Worm (Caenorhabditis elegans) whole organism, mixed stage, embryonic: Measurements from ENCODE around the gene otpl-4.

ENCODE experiments used
- M03D4.4 ChIP-seq: sonication (generic microtip); optimal IDR thresholded peaks from 2 replicates; lab custom pipeline; 2017; ENCODE audit warnings: mild to moderate bottlenecking, missing genetic modification characterization, missing compliant biosample characterization
- bed-3 ChIP-seq: fragments of 200-800 bp; sonication (Bioruptor generic); optimal IDR thresholded peaks from 3 replicates; lab custom pipeline; 2018; ENCODE audit warnings: mild to moderate bottlenecking, missing genetic modification characterization, moderate library complexity, missing compliant biosample characterization
- blmp-1 ChIP-seq: fragments of 150-350 bp; optimal IDR thresholded peaks from 2 replicates; lab custom pipeline; 2014; ENCODE audit warnings: missing biosample characterization, missing genetic modification characterization
- ceh-39 ChIP-seq: fragments of 150-350 bp; optimal IDR thresholded peaks from 2 replicates; lab custom pipeline; 2014; ENCODE audit warnings: missing biosample characterization, missing genetic modification characterization
- ceh-43 ChIP-seq: fragments of 200-800 bp; sonication (Bioruptor generic); optimal IDR thresholded peaks from 2 replicates; lab custom pipeline; 2018; ENCODE audit warnings: mild to moderate bottlenecking, missing genetic modification characterization, moderate library complexity, missing compliant biosample characterization
- ceh-83 ChIP-seq: fragments of 200-800 bp; sonication (Bioruptor generic); optimal IDR thresholded peaks from 2 replicates; lab custom pipeline; 2018; ENCODE audit warnings: mild to moderate bottlenecking, missing genetic modification characterization, missing compliant biosample characterization
- ces-1 ChIP-seq: fragments of 150-350 bp; optimal IDR thresholded peaks from 2 replicates; lab custom pipeline; 2014; ENCODE audit warnings: missing biosample characterization, missing genetic modification reagents, missing genetic modification characterization
- cnd-1 ChIP-seq: fragments of 200-800 bp; sonication (Bioruptor generic); optimal IDR thresholded peaks from 2 replicates; lab custom pipeline; 2018; ENCODE audit warnings: mild to moderate bottlenecking, missing genetic modification characterization, missing compliant biosample characterization
- drap-1 ChIP-seq: fragments of 200-800 bp; sonication (Bioruptor generic); optimal IDR thresholded peaks from 3 replicates; lab custom pipeline; 2018; ENCODE audit warnings: mild to moderate bottlenecking, missing genetic modification characterization, missing compliant biosample characterization
- elt-1 ChIP-seq: sonication (generic microtip); optimal IDR thresholded peaks from 2 replicates; lab custom pipeline; 2017; ENCODE audit warnings: missing genetic modification characterization, mild to moderate bottlenecking, missing compliant biosample characterization, antibody characterized with exemption, moderate library complexity, borderline replicate concordance; ENCODE audit not compliant: insufficient read depth
- elt-3 ChIP-seq: fragments of 150-350 bp; optimal IDR thresholded peaks from 2 replicates; lab custom pipeline; 2014; ENCODE audit warnings: missing biosample characterization, missing genetic modification characterization
- flh-1 ChIP-seq: fragments of 200-800 bp; sonication (Bioruptor generic); optimal IDR thresholded peaks from 2 replicates; lab custom pipeline; 2018; ENCODE audit warnings: mild to moderate bottlenecking, missing genetic modification characterization, moderate library complexity, missing compliant biosample characterization
- ham-2 ChIP-seq: fragments of 200-800 bp; sonication (Bioruptor generic); optimal IDR thresholded peaks from 2 replicates; lab custom pipeline; 2018; ENCODE audit warnings: mild to moderate bottlenecking, missing genetic modification characterization, missing compliant biosample characterization
- hlh-1 ChIP-seq: fragments of 150-350 bp; optimal IDR thresholded peaks from 2 replicates; lab custom pipeline; 2014; ENCODE audit warnings: missing biosample characterization, missing genetic modification reagents, missing genetic modification characterization
- lin-13 ChIP-seq: fragments of 150-350 bp; optimal IDR thresholded peaks from 2 replicates; lab custom pipeline; 2014; ENCODE audit warnings: missing biosample characterization, missing genetic modification characterization
- lsy-2 ChIP-seq: fragments of 150-350 bp; optimal IDR thresholded peaks from 2 replicates; lab custom pipeline; 2014; ENCODE audit warnings: missing biosample characterization, missing genetic modification characterization
- mab-5 ChIP-seq: fragments of 150-350 bp; optimal IDR thresholded peaks from 2 replicates; lab custom pipeline; 2014; ENCODE audit warnings: missing biosample characterization, missing genetic modification characterization
- mls-2 ChIP-seq: sonication (generic microtip); optimal IDR thresholded peaks from 2 replicates; lab custom pipeline; 2016; ENCODE audit warnings: mild to moderate bottlenecking, missing genetic modification characterization, moderate library complexity, missing compliant biosample characterization
- nhr-12 ChIP-seq: fragments of 150-350 bp; optimal IDR thresholded peaks from 2 replicates; lab custom pipeline; 2014; ENCODE audit warnings: missing biosample characterization, missing genetic modification characterization
- nhr-2 ChIP-seq: fragments of 150-350 bp; optimal IDR thresholded peaks from 2 replicates; lab custom pipeline; 2014; ENCODE audit warnings: missing biosample characterization, missing genetic modification characterization
- nhr-237 ChIP-seq: fragments of 150-350 bp; optimal IDR thresholded peaks from 2 replicates; lab custom pipeline; 2014; ENCODE audit warnings: missing biosample characterization, missing genetic modification characterization
- nhr-28 ChIP-seq: fragments of 150-350 bp; optimal IDR thresholded peaks from 2 replicates; lab custom pipeline; 2014; ENCODE audit warnings: missing biosample characterization, missing genetic modification characterization
- nhr-76 ChIP-seq: sonication (generic microtip); optimal IDR thresholded peaks from 2 replicates; lab custom pipeline; 2017; ENCODE audit warnings: missing biosample characterization, missing genetic modification characterization
- pha-4 ChIP-seq: fragments of 150-350 bp; optimal IDR thresholded peaks from 2 replicates; lab custom pipeline; 2018; ENCODE audit warnings: missing biosample characterization, missing genetic modification reagents, missing genetic modification characterization
- sem-2 ChIP-seq: fragments of 200-800 bp; sonication (Bioruptor generic); optimal IDR thresholded peaks from 2 replicates; lab custom pipeline; 2018; ENCODE audit warnings: mild to moderate bottlenecking, missing genetic modification characterization, missing compliant biosample characterization
- snpc-4 ChIP-seq: fragments of 150-350 bp; optimal IDR thresholded peaks from 2 replicates; lab custom pipeline; 2014; ENCODE audit warnings: missing biosample characterization, missing genetic modification characterization
- sptf-1 ChIP-seq: sonication (generic microtip); optimal IDR thresholded peaks from 2 replicates; lab custom pipeline; 2017; ENCODE audit warnings: mild to moderate bottlenecking, missing genetic modification characterization, moderate library complexity, missing compliant biosample characterization
- tbx-8 ChIP-seq: fragments of 200-800 bp; sonication (Bioruptor generic); optimal IDR thresholded peaks from 2 replicates; lab custom pipeline; 2018; ENCODE audit warnings: mild to moderate bottlenecking, missing genetic modification characterization, moderate library complexity, missing compliant biosample characterization
- unc-120 ChIP-seq: sonication (generic microtip); optimal IDR thresholded peaks from 2 replicates; lab custom pipeline; 2017; ENCODE audit warnings: missing genetic modification characterization, missing compliant biosample characterization; ENCODE audit not compliant: poor library complexity, severe bottlenecking
- unc-39 ChIP-seq: fragments of 150-350 bp; optimal IDR thresholded peaks from 2 replicates; lab custom pipeline; 2014; ENCODE audit warnings: missing biosample characterization, missing genetic modification characterization
- zip-8 ChIP-seq: fragments of 150-350 bp; optimal IDR thresholded peaks from 2 replicates; lab custom pipeline; 2014; ENCODE audit warnings: missing biosample characterization, missing genetic modification characterization
- ztf-11 ChIP-seq: fragments of 150-350 bp; optimal IDR thresholded peaks from 2 replicates; lab custom pipeline; 2014; ENCODE audit warnings: missing biosample characterization, missing genetic modification characterization

The otpl-4 gene

ce11 chrV:8537031-8537430 is at the start of gene otpl-4:
otpl-4 (plus strand) TSS chrV:8537331.
- TF ChIP-seq ham-2 (no peak), nhr-76 (tag; lab: Kevin White, UChicago) (no peak), lin-13 (tag; lab: Kevin White, UChicago) (no peak), unc-39 (tag; lab: Kevin White, UChicago) (no peak), ztf-11 (tag; lab: Kevin White, UChicago) (no peak), ceh-83 (GFP tag; lab: Kevin White, UChicago) (no peak), hlh-1 (no peak)

ce11 chrV:8494260-8494939 is 42.7 kb upstream of the otpl-4 start, which contains the start of gene pxn-1:
pxn-1 (plus strand) TSS chrV:8494889.
- TF ChIP-seq mls-2 (no peak), tbx-8 (GFP tag; lab: Kevin White, UChicago) (no peak), M03D4.4 (tag; lab: Kevin White, UChicago) (no peak), cnd-1 (no peak), hlh-1 (no peak), sem-2 (no peak), nhr-237 (no peak), elt-3 (tag; lab: Kevin White, UChicago) (no peak), nhr-2 (tag; lab: Kevin White, UChicago) (no peak), bed-3 (GFP tag; lab: Kevin White, UChicago) (no peak), snpc-4 (no peak)
- TF ChIP-seq, all 35 proteins: peak for 0

- TF ChIP-seq lin-13 (tag; lab: Kevin White, UChicago) (no peak), ceh-83 (GFP tag; lab: Kevin White, UChicago) (no peak), tbx-8 (GFP tag; lab: Kevin White, UChicago) (no peak), ces-1 (GFP tag; lab: Kevin White, UChicago) (no peak), hlh-1 (no peak), sptf-1 (tag; lab: Kevin White, UChicago) (no peak), cnd-1 (no peak), mls-2 (no peak), bed-3 (GFP tag; lab: Kevin White, UChicago) (no peak), nhr-12 (tag; lab: Kevin White, UChicago) (no peak), blmp-1 (tag; lab: Kevin White, UChicago) (no peak), nhr-2 (tag; lab: Kevin White, UChicago) (no peak), mab-5 (tag; lab: Kevin White, UChicago) (no peak), nhr-28 (tag; lab: Kevin White, UChicago) (no peak), nhr-237 (no peak), pha-4 (tag; lab: Kevin White, UChicago) (no peak), zip-8 (tag; lab: Kevin White, UChicago) (no peak), ham-2 (no peak), ceh-43 (GFP tag; lab: Kevin White, UChicago) (no peak)
These were observed 42.0 kb upstream of the otpl-4 start for ce11 chrV:8495106-8495505.

- TF ChIP-seq drap-1 (GFP tag; lab: Kevin White, UChicago) = no peak
- no peak for TF ChIP-seq flh-1 (GFP tag; lab: Kevin White, UChicago)
- TF ChIP-seq tbx-8 (GFP tag; lab: Kevin White, UChicago) = no peak
- no peak for TF ChIP-seq lsy-2 (tag; lab: Kevin White, UChicago)
- no peak for TF ChIP-seq elt-1 (tag; lab: Kevin White, UChicago)
- no peak for TF ChIP-seq sem-2
- TF ChIP-seq nhr-237 = no peak
- TF ChIP-seq elt-3 (tag; lab: Kevin White, UChicago) = no peak
- TF ChIP-seq nhr-12 (tag; lab: Kevin White, UChicago) = no peak
- TF ChIP-seq snpc-4 = no peak
These were observed 41.2 kb upstream of the otpl-4 start for ce11 chrV:8495965-8496364.

- no peak for TF ChIP-seq pha-4 (tag; lab: Kevin White, UChicago)
- no peak for TF ChIP-seq sem-2
- no peak for TF ChIP-seq unc-39 (tag; lab: Kevin White, UChicago)
- no peak for TF ChIP-seq ceh-83 (GFP tag; lab: Kevin White, UChicago)
- TF ChIP-seq ces-1 (GFP tag; lab: Kevin White, UChicago) = no peak
- TF ChIP-seq drap-1 (GFP tag; lab: Kevin White, UChicago) = no peak
- no peak for TF ChIP-seq unc-120 (tag; lab: Kevin White, UChicago)
- TF ChIP-seq nhr-12 (tag; lab: Kevin White, UChicago) = no peak
- TF ChIP-seq mab-5 (tag; lab: Kevin White, UChicago) = no peak
- TF ChIP-seq nhr-2 (tag; lab: Kevin White, UChicago) = no peak
- TF ChIP-seq ceh-39 = no peak
- no peak for TF ChIP-seq nhr-76 (tag; lab: Kevin White, UChicago)
- no peak for TF ChIP-seq zip-8 (tag; lab: Kevin White, UChicago)
These were observed 37.7 kb upstream of the otpl-4 start for ce11 chrV:8499407-8499806.
